Worm (Caenorhabditis elegans) whole organism, early embryonic: Measurements from ENCODE around the gene rpn-1.

Experiments used
- B0310.2 ChIP-seq: sonication (generic microtip); optimal IDR thresholded peaks from 2 replicates; lab custom pipeline; 2016; ENCODE audit warnings: mild to moderate bottlenecking, missing genetic modification characterization, missing compliant biosample characterization
- F13C5.2 ChIP-seq: sonication (generic microtip); optimal IDR thresholded peaks from 2 replicates; lab custom pipeline; 2017; ENCODE audit warnings: mild to moderate bottlenecking, missing genetic modification characterization, inconsistent platforms, missing compliant biosample characterization
- aly-1 ChIP-seq: sonication (generic microtip); optimal IDR thresholded peaks from 2 replicates; lab custom pipeline; 2016; ENCODE audit warnings: missing genetic modification characterization, missing compliant biosample characterization
- ama-1 ChIP-seq: fragments of 150-350 bp; optimal IDR thresholded peaks from 2 replicates; lab custom pipeline; 2014
- ceh-13 ChIP-seq: fragments of 200-800 bp; sonication (Bioruptor generic); optimal IDR thresholded peaks from 2 replicates; lab custom pipeline; 2018; ENCODE audit warnings: mild to moderate bottlenecking, missing genetic modification characterization, missing compliant biosample characterization
- ceh-36 ChIP-seq: sonication (generic microtip); optimal IDR thresholded peaks from 2 replicates; lab custom pipeline; 2016; ENCODE audit warnings: missing genetic modification characterization, inconsistent platforms, missing compliant biosample characterization
- ets-7 ChIP-seq: sonication (generic microtip); optimal IDR thresholded peaks from 2 replicates; lab custom pipeline; 2016; ENCODE audit warnings: missing genotype, missing genetic modification characterization, missing compliant biosample characterization
- flt-1 ChIP-seq: fragments of 200-800 bp; sonication (Bioruptor generic); IDR thresholded peaks from 2 replicates; pipeline ENCODE4 v1.3.6; 2022; ENCODE audit warnings: missing genetic modification characterization, missing compliant biosample characterization
- hmbx-1 ChIP-seq: sonication (generic microtip); optimal IDR thresholded peaks from 2 replicates; lab custom pipeline; 2016; ENCODE audit warnings: mild to moderate bottlenecking, missing genetic modification characterization, missing compliant biosample characterization
- hmg-4 ChIP-seq: fragments of 200-800 bp; sonication (Bioruptor generic); optimal IDR thresholded peaks from 2 replicates; lab custom pipeline; 2018; ENCODE audit warnings: mild to moderate bottlenecking, missing genetic modification characterization, missing compliant biosample characterization
- hnd-1 ChIP-seq: sonication (generic microtip); optimal IDR thresholded peaks from 2 replicates; lab custom pipeline; 2016; ENCODE audit warnings: missing genetic modification characterization, missing compliant biosample characterization
- pes-1 ChIP-seq: fragments of 200-800 bp; sonication (Bioruptor generic); IDR thresholded peaks from 2 replicates; pipeline ENCODE4 v1.3.6; 2022; ENCODE audit warnings: missing genetic modification reagents, missing genetic modification characterization, missing compliant biosample characterization
- scrt-1 ChIP-seq: fragments of 200-800 bp; sonication (Bioruptor generic); IDR thresholded peaks from 2 replicates; pipeline ENCODE4 v1.3.6; 2022; ENCODE audit warnings: missing genetic modification characterization, missing compliant biosample characterization
- sea-1 ChIP-seq: fragments of 200-800 bp; sonication (Bioruptor generic); conservative IDR thresholded peaks from 2 replicates; pipeline ENCODE4 v1.3.6; 2022; ENCODE audit warnings: missing genetic modification characterization, missing compliant biosample characterization
- tbx-11 ChIP-seq: fragments of 200-800 bp; sonication (Bioruptor generic); IDR thresholded peaks from 2 replicates; pipeline ENCODE4 v1.3.6; 2022; ENCODE audit warnings: missing genetic modification characterization, missing compliant biosample characterization
- tbx-37 ChIP-seq: fragments of 200-800 bp; sonication (Bioruptor generic); conservative IDR thresholded peaks from 2 replicates; pipeline ENCODE4 v1.3.6; 2022; ENCODE audit warnings: missing genetic modification reagents, missing genetic modification characterization, missing compliant biosample characterization
- tra-4 ChIP-seq: sonication (generic microtip); optimal IDR thresholded peaks from 2 replicates; lab custom pipeline; 2017; ENCODE audit warnings: missing genetic modification characterization, missing compliant biosample characterization

The rpn-1 gene

DNA sequence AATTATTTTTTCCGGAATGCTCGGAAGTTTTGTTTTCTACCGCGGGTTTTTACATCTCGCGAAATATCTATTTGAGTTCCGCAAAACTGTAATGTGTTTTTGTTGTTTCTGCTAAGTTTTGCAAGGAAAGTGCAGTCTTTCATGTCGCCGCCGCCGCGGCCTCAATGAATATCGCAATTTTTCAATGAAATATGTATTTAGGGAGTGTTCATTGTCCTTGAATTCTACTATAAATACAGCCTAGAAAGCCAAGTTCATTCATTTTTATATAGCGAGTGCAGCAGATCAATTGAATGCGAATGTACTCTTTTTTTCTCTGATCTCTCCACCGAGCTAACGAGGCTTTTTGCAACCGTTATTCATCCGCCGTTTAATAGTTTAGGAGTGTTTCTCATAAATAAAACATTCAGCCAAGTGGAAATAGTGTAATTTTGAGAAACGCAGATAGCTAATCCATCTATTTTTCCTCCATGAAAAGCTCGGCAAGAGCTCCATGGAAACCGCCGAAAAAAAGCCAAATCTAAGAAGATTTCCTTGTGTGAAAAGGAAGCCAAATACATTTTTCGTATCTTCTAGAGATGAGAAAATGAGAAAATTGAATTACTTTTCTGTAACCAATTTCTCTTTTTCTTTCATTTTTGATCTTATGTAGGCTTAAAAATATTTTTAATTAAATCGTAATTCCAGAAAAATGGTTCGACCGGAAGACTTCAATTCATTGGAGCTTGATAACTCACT is 3.3 kb upstream of the rpn-1 start, which contains the start of gene T22D1.3:
TSS of gene T22D1.3 (plus strand) at position 688 of the 738 bp plus-strand sequence.
- TF ChIP-seq tbx-11 (GFP tag; lab: Robert Waterston, UW) (no peak), ceh-13 (GFP tag; lab: Kevin White, UChicago) (no peak), sea-1 (no peak), B0310.2 (tag; lab: Kevin White, UChicago) (no peak), ama-1 (lab: Kevin White, UChicago) (no peak), hnd-1 (tag; lab: Kevin White, UChicago) (no peak), tra-4 (tag; lab: Kevin White, UChicago) (no peak), tbx-37 (GFP tag; lab: Robert Waterston, UW) (no peak), pes-1 (GFP tag; lab: Robert Waterston, UW) (no peak), ets-7 (no peak), F13C5.2 (tag; lab: Kevin White, UChicago) (no peak), hmg-4 (GFP tag; lab: Kevin White, UChicago) (no peak), flt-1 (GFP tag; lab: Robert Waterston, UW) (no peak), ceh-36 (tag; lab: Kevin White, UChicago) (no peak), aly-1 (tag; lab: Kevin White, UChicago) (no peak), scrt-1 (GFP tag; lab: Robert Waterston, UW) (no peak), hmbx-1 (no peak)

ce11 chrIV:6907487-6907886 is 2.2 kb downstream of the rpn-1 start:
- no peak for TF ChIP-seq flt-1 (GFP tag; lab: Robert Waterston, UW)
- no peak for TF ChIP-seq tbx-11 (GFP tag; lab: Robert Waterston, UW)
- no peak for TF ChIP-seq hmbx-1
- no peak for TF ChIP-seq aly-1 (tag; lab: Kevin White, UChicago)
- no peak for TF ChIP-seq F13C5.2 (tag; lab: Kevin White, UChicago)
- TF ChIP-seq sea-1: no peak
- no peak for TF ChIP-seq tbx-37 (GFP tag; lab: Robert Waterston, UW)

- TF ChIP-seq tra-4 (tag; lab: Kevin White, UChicago) (no peak), sea-1 (no peak), ceh-13 (GFP tag; lab: Kevin White, UChicago) (no peak), B0310.2 (tag; lab: Kevin White, UChicago) (no peak), hnd-1 (tag; lab: Kevin White, UChicago) (no peak), scrt-1 (GFP tag; lab: Robert Waterston, UW) (no peak), ets-7 (no peak), aly-1 (tag; lab: Kevin White, UChicago) (no peak), pes-1 (GFP tag; lab: Robert Waterston, UW) (no peak), hmg-4 (GFP tag; lab: Kevin White, UChicago) (no peak), hmbx-1 (no peak)
Observed at ce11 chrIV:6905947-6906489, 3.7 kb downstream of the rpn-1 start, which contains the start of the genes T22D1.17 and T22D1.8. Gene T22D1.17 (plus strand): TSS chrIV:6905997. Gene T22D1.8 (minus strand): TSS chrIV:6906348.

- TF ChIP-seq ceh-36 (tag; lab: Kevin White, UChicago): no peak
- no peak for TF ChIP-seq hnd-1 (tag; lab: Kevin White, UChicago)
- no peak for TF ChIP-seq pes-1 (GFP tag; lab: Robert Waterston, UW)
- no peak for TF ChIP-seq B0310.2 (tag; lab: Kevin White, UChicago)
- no peak for TF ChIP-seq ama-1 (lab: Kevin White, UChicago)
- TF ChIP-seq hmbx-1: no peak
- TF ChIP-seq tbx-11 (GFP tag; lab: Robert Waterston, UW): no peak
- TF ChIP-seq hmg-4 (GFP tag; lab: Kevin White, UChicago): no peak
- TF ChIP-seq tra-4 (tag; lab: Kevin White, UChicago): no peak
- TF ChIP-seq F13C5.2 (tag; lab: Kevin White, UChicago): no peak
- TF ChIP-seq sea-1: no peak
- no peak for TF ChIP-seq ets-7
- no peak for TF ChIP-seq flt-1 (GFP tag; lab: Robert Waterston, UW)
- no peak for TF ChIP-seq tbx-37 (GFP tag; lab: Robert Waterston, UW)
- no peak for TF ChIP-seq aly-1 (tag; lab: Kevin White, UChicago)
- no peak for TF ChIP-seq ceh-13 (GFP tag; lab: Kevin White, UChicago)
- TF ChIP-seq scrt-1 (GFP tag; lab: Robert Waterston, UW): no peak
Observed at ce11 chrIV:6905428-6905827, 4.3 kb downstream of the rpn-1 start.

DNA sequence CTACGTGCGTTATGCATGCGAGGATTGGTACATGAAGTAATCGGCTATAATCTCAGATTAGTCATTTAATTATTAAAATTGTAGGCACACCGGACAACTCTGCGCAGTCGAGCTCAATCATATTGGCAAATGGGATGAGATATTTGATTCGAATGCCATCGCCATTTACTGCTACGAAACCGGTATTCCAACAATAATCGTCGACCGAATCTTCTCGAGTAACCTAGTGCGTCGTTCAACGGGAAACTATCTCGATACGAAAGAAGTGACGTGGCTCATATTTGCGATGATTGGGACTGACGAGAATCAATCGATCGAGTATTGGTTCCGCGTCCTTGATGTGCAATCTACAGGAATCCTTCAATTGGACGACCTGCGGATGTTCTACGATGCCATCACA is 5.1 kb downstream of the rpn-1 start:
- TF ChIP-seq sea-1 (no peak), hmbx-1 (no peak), hmg-4 (GFP tag; lab: Kevin White, UChicago) (no peak), tbx-37 (GFP tag; lab: Robert Waterston, UW) (no peak), flt-1 (GFP tag; lab: Robert Waterston, UW) (no peak), pes-1 (GFP tag; lab: Robert Waterston, UW) (no peak), tra-4 (tag; lab: Kevin White, UChicago) (no peak), tbx-11 (GFP tag; lab: Robert Waterston, UW) (no peak), ceh-36 (tag; lab: Kevin White, UChicago) (no peak), hnd-1 (tag; lab: Kevin White, UChicago) (no peak), ama-1 (lab: Kevin White, UChicago) (no peak)

DNA sequence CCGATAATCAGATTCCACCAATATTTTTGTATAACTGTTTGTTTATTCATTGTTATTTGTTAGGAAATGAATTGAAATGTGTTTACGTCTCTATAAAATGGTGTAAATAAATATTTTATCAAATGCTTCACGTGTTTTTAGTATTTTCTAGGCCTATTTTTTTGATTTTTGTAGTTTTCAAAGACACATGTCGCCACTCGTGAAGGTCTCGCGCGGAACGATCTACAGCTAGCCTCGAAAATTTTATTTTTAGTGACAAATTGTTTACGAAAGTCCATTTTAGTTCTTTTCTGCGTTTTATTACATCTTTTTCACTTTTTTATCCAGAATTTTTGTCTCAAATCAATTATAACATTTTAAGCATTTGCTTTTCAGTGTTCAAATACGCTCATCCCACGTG is 6.1 kb downstream of the rpn-1 start, which contains the start of gene T22D1.5:
TSS of gene T22D1.5 (plus strand) at position 376 of the 400 bp plus-strand sequence.
- TF ChIP-seq sea-1 (no peak), scrt-1 (GFP tag; lab: Robert Waterston, UW) (no peak), hnd-1 (tag; lab: Kevin White, UChicago) (no peak), tbx-37 (GFP tag; lab: Robert Waterston, UW) (no peak), ets-7 (no peak), ama-1 (lab: Kevin White, UChicago) (no peak), flt-1 (GFP tag; lab: Robert Waterston, UW) (no peak), tra-4 (tag; lab: Kevin White, UChicago) (no peak), pes-1 (GFP tag; lab: Robert Waterston, UW) (no peak), hmbx-1 (no peak), F13C5.2 (tag; lab: Kevin White, UChicago) (no peak), B0310.2 (tag; lab: Kevin White, UChicago) (no peak), aly-1 (tag; lab: Kevin White, UChicago) (no peak), ceh-36 (tag; lab: Kevin White, UChicago) (no peak)
